Worm (Caenorhabditis elegans) whole organism, L4/young adult: ENCODE results near the gene str-243.

ENCODE experiments used
- W03F9.2 ChIP-seq: fragments of 150-350 bp; optimal IDR thresholded peaks from 2 replicates; lab custom pipeline; 2014; ENCODE audit warnings: missing biosample characterization, missing genetic modification characterization
- dao-5 ChIP-seq: sonication (generic microtip); optimal IDR thresholded peaks from 2 replicates; lab custom pipeline; 2016; ENCODE audit warnings: missing genotype, missing genetic modification characterization, moderate library complexity, missing compliant biosample characterization

- TF ChIP-seq W03F9.2 (tag; lab: Kevin White, UChicago) = no peak
- TF ChIP-seq dao-5 (tag; lab: Kevin White, UChicago) = no peak
Measured at ce11 chrV:1553004-1553403, 30.4 kb downstream of the str-243 start, which contains the start of gene srsx-8.
